Fruit fly (Drosophila melanogaster): ENCODE data around the gene CG7016.

The CG7016 gene

DNA sequence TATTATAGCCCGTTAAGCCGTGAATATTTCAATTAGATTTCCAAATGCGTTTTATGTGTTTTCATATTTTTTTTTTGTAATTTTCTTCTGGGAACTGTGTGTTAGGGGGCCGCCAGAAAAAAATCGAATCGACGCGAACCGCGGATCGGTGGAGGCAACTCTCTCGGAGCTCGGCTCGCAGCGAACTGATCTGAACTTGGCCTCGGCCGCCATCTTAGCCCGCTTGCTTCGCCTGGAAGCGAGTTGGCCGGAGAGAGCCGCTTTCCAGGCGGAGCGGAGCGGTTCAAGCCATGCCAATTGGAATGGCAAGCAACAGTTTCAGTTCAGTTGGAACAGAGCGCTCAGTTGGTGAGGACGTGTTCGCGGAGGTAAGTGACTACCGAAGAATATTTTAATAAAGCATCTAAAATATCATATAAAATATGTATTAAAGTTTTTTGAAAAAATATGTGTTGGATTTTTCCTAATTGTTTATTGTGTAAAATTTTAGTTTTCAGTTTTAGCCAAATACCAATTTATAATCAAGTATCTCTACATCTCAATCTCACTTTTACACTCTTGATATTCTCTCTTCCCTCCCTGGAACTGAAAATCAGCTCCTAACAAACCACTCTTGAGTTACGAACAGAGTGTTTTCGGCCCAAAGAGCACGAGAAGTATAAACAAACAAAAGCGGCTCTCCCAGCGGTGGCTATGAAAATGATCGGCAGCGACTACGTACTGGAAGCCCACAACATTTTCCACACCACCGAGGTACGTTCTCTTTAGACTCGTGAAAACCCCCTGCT, 31.9 kb downstream of the CG7016 start, which contains the start of the genes CG31121 and CG11069:
Gene CG31121, minus strand, starts transcription at position 187 of the 788 bp plus-strand sequence.
Gene CG11069, plus strand, starts transcription at position 324 of the 788 bp plus-strand sequence.
- TF ChIP-seq h (optimal IDR thresholded peaks at IDR 0.05) (no peak), Myc (optimal IDR thresholded peaks at IDR 0.05) (no peak), Sin3A (optimal IDR thresholded peaks at IDR 0.05) (no peak), psq (optimal IDR thresholded peaks at IDR 0.05) (no peak), ttk (optimal IDR thresholded peaks at IDR 0.05) (no peak), insv (optimal IDR thresholded peaks at IDR 0.05) (no peak)

DNA sequence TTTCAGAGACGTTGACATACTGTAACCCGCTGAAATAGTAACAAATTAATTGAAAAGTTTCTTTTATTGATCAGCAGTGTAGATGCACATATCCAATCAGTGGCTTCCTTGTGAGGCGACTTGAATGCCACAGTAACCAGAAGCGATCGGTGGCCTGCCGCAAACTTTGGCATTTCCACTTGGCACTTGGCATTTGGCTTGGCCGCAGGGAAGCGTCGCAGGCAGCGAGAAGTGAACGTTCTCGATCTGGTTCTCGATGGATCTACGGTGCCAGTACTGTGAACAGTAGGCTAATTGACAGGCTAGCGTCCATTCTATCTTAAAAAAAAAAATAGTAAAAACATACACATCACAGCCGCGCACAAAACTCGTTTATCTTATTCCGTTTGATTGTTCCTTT, 38.1 kb downstream of the CG7016 start, which contains the start of gene CG10845:
Gene CG10845, plus strand, starts transcription at position 301 of the 400 bp plus-strand sequence.
- no peak for TF ChIP-seq Myc (optimal IDR thresholded peaks at IDR 0.05)
- TF ChIP-seq h (optimal IDR thresholded peaks at IDR 0.05): no peak
- TF ChIP-seq insv (optimal IDR thresholded peaks at IDR 0.05): no peak
- TF ChIP-seq ttk (optimal IDR thresholded peaks at IDR 0.05): no peak
- TF ChIP-seq psq (optimal IDR thresholded peaks at IDR 0.05): no peak
- TF ChIP-seq Sin3A (optimal IDR thresholded peaks at IDR 0.05): no peak

DNA sequence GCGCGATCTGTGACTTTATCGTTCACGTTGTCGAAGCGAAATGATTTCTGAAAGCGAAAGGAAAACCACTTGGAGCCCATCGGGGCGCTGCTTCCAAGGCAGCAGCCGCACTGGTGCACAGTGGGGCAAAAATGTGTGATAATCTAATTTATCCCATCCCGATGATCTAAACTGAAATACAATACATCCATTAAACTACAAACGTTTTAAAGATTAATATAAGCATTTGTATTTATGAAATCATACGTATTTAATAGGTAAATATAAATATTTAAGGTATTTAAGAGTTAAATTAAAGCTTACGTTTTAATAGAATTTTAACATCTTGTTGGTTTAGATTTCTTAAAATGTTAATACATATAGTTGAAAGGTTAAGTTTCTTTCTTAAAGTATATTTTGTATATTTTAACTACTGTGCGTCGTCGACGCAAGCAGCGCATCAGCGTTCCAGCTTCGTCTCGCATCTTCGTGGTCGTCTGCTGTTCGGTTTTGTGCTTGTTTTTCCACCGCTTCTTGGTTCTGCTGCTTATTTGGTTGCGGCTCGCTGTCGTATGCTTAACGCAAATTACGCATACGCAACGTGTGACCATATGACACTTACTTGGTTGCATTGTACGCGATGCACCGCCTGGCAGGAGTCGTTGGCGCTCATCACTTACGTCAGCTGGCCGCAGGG, 43.4 kb downstream of the CG7016 start, which contains the start of gene CG13643:
Gene CG13643, minus strand, starts transcription at position 46 of the 676 bp plus-strand sequence.
- no peak for TF ChIP-seq Sin3A (optimal IDR thresholded peaks at IDR 0.05)
- no peak for TF ChIP-seq ttk (optimal IDR thresholded peaks at IDR 0.05)
- TF ChIP-seq h (optimal IDR thresholded peaks at IDR 0.05): no peak
- no peak for TF ChIP-seq psq (optimal IDR thresholded peaks at IDR 0.05)
- no peak for TF ChIP-seq insv (optimal IDR thresholded peaks at IDR 0.05)
- TF ChIP-seq Myc (optimal IDR thresholded peaks at IDR 0.05): no peak

DNA sequence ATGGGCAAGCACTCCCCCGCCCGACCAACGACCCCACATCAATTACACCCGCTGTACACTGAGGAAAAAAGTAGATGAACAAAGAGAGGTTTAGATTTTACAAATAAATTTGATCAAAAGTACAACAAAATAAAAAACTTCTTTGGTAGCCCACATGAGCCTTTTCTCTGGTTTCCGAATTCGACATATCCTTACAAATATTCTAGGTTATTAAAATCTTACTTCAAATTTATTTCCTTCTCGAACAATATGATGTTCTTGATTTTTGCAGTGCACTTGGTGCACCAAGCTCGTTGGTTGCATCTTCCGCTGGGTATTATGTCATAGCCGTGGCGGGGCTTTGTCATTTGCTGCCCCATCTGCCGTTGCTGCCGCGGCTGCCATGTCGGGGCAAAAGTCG, 43.9 kb downstream of the CG7016 start:
- no peak for TF ChIP-seq insv (optimal IDR thresholded peaks at IDR 0.05)
- no peak for TF ChIP-seq h (optimal IDR thresholded peaks at IDR 0.05)
- no peak for TF ChIP-seq psq (optimal IDR thresholded peaks at IDR 0.05)
- no peak for TF ChIP-seq Sin3A (optimal IDR thresholded peaks at IDR 0.05)
- TF ChIP-seq Myc (optimal IDR thresholded peaks at IDR 0.05): no peak
- TF ChIP-seq ttk (optimal IDR thresholded peaks at IDR 0.05): no peak

DNA sequence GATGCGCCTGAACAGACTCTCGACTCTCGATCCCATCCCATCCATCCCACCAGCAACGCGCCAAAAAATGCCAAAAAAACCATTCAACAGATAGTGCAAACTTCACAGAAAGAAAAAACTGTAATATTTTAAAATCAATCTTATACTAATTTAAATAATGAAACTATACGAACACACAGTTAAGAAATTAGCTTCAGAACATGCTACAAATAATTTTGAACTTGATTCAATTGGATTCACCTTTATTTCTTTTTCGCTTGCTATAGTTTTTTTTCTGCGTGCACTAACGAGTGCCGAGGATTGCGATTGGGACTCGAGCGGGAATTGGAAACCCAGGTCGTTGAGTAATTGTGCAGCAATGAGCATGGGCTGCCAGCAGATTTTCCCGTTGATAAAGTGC, 45.3 kb downstream of the CG7016 start:
- TF ChIP-seq ttk (optimal IDR thresholded peaks at IDR 0.05) (no peak), Sin3A (optimal IDR thresholded peaks at IDR 0.05) (no peak), Myc (optimal IDR thresholded peaks at IDR 0.05) (no peak)

DNA sequence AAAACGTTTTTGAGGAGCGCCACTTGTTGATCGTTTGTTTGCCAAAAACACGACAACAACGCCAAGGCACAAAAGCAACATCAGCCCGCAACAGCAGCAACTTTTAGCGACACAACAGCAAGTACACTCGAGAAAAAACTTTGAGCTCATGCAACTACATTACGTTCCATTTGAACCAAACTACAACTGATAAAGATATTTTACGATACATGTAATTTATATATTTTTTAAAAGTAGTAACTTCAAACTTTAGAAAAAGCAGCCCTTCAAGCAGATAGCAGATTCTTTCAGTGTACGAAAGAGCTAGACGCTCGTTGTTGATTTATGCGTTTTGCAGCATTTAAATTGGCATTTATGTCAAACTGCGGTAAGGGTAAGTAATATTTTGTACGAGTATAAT, 47.4 kb downstream of the CG7016 start:
- TF ChIP-seq h (optimal IDR thresholded peaks at IDR 0.05): no peak
- TF ChIP-seq ttk (optimal IDR thresholded peaks at IDR 0.05): no peak
- no peak for TF ChIP-seq insv (optimal IDR thresholded peaks at IDR 0.05)
- TF ChIP-seq Myc (optimal IDR thresholded peaks at IDR 0.05): no peak

All from Kc167 (cell line).